Fruit fly (Drosophila melanogaster) whole organism, embryonic: ENCODE measurements around the gene Est-Q.

Experiments used
- Ada2b ChIP-seq: fragments of 200-800 bp; sonication (Bioruptor generic); IDR thresholded peaks from 2 replicates; pipeline ENCODE4 v1.3.6; 2022; ENCODE audit warnings: missing biosample characterization, missing genetic modification characterization
- Atf6 ChIP-seq: fragments of 200-800 bp; sonication (Bioruptor generic); IDR thresholded peaks from 2 replicates; pipeline ENCODE4 v1.3.6; 2022; ENCODE audit warnings: missing biosample characterization, missing genetic modification characterization
- Bdp1 ChIP-seq: fragments of 200-800 bp; sonication (Bioruptor generic); optimal IDR thresholded peaks from 3 replicates; lab custom pipeline; 2016; ENCODE audit warnings: missing biosample characterization, missing genetic modification characterization
- CG11695 ChIP-seq: fragments of 200-800 bp; sonication (Bioruptor generic); IDR thresholded peaks from 3 replicates; pipeline ENCODE4 v1.3.6; 2022; ENCODE audit warnings: missing biosample characterization, missing genetic modification characterization
- CG12071 ChIP-seq: fragments of 200-800 bp; sonication (Bioruptor generic); optimal IDR thresholded peaks from 3 replicates; lab custom pipeline; 2018; ENCODE audit warnings: missing biosample characterization, mild to moderate bottlenecking, missing genetic modification characterization
- CG13624 ChIP-seq: fragments of 200-800 bp; sonication (Bioruptor generic); optimal IDR thresholded peaks from 2 replicates; lab custom pipeline; 2016; ENCODE audit warnings: missing biosample characterization, missing genetic modification characterization
- CG15514 ChIP-seq: fragments of 200-800 bp; sonication (Bioruptor generic); optimal IDR thresholded peaks from 3 replicates; lab custom pipeline; 2017; ENCODE audit warnings: missing biosample characterization, missing genetic modification characterization, mild to moderate bottlenecking, moderate library complexity, missing genetic modification reagents
- CG1603 ChIP-seq: fragments of 200-800 bp; sonication (Bioruptor generic); optimal IDR thresholded peaks from 2 replicates; lab custom pipeline; 2019; ENCODE audit warnings: missing biosample characterization, mild to moderate bottlenecking, missing genetic modification characterization, moderate library complexity
- CG16815 ChIP-seq: fragments of 200-800 bp; sonication (Bioruptor generic); optimal IDR thresholded peaks from 3 replicates; lab custom pipeline; 2017; ENCODE audit warnings: missing biosample characterization, mild to moderate bottlenecking, missing genetic modification characterization
- CG18476 ChIP-seq: fragments of 200-800 bp; sonication (Bioruptor generic); optimal IDR thresholded peaks from 2 replicates; lab custom pipeline; 2016; ENCODE audit warnings: missing biosample characterization, mild to moderate bottlenecking, missing genetic modification characterization
- CG2120 ChIP-seq: fragments of 200-800 bp; sonication (Bioruptor generic); optimal IDR thresholded peaks from 3 replicates; lab custom pipeline; 2016; ENCODE audit warnings: missing biosample characterization, missing genetic modification characterization
- CG2678 ChIP-seq: fragments of 200-800 bp; sonication (Bioruptor generic); optimal IDR thresholded peaks from 3 replicates; lab custom pipeline; 2019; ENCODE audit warnings: missing biosample characterization, mild to moderate bottlenecking, missing genetic modification characterization, moderate library complexity
- CG30403 ChIP-seq: fragments of 200-800 bp; sonication (Bioruptor generic); optimal IDR thresholded peaks from 3 replicates; lab custom pipeline; 2016; ENCODE audit warnings: missing biosample characterization, missing genetic modification characterization
- CG34376 ChIP-seq: fragments of 200-800 bp; sonication (Bioruptor generic); optimal IDR thresholded peaks from 2 replicates; lab custom pipeline; 2018; ENCODE audit warnings: missing biosample characterization, mild to moderate bottlenecking, missing genetic modification characterization
- CG4282 ChIP-seq: fragments of 200-800 bp; sonication (Bioruptor generic); optimal IDR thresholded peaks from 2 replicates; lab custom pipeline; 2016; ENCODE audit warnings: missing biosample characterization, missing genetic modification characterization
- CG4360 ChIP-seq: fragments of 200-800 bp; sonication (Bioruptor generic); IDR thresholded peaks from 2 replicates; pipeline ENCODE4 v1.3.6; 2022; ENCODE audit warnings: missing biosample characterization, missing genetic modification characterization
- CG6689 ChIP-seq: fragments of 200-800 bp; sonication (Bioruptor generic); IDR thresholded peaks from 2 replicates; pipeline ENCODE4 v1.3.6; 2022; ENCODE audit warnings: missing biosample characterization, missing genetic modification characterization
- CG7786 ChIP-seq: fragments of 200-800 bp; sonication (Bioruptor generic); optimal IDR thresholded peaks from 2 replicates; lab custom pipeline; 2016; ENCODE audit warnings: missing biosample characterization, missing genetic modification characterization
- CG7839 ChIP-seq: fragments of 200-800 bp; sonication (Bioruptor generic); optimal IDR thresholded peaks from 3 replicates; lab custom pipeline; 2018; ENCODE audit warnings: missing biosample characterization, mild to moderate bottlenecking, missing genetic modification characterization, moderate library complexity
- CG9817 ChIP-seq: fragments of 200-800 bp; sonication (Bioruptor generic); optimal IDR thresholded peaks from 2 replicates; lab custom pipeline; 2018; ENCODE audit warnings: missing biosample characterization, mild to moderate bottlenecking, missing genetic modification characterization, moderate library complexity
- D ChIP-seq, 2 experiments: fragments of 200-800 bp in 1 of 2; fragments of >200 bp in 1 of 2; sonication (Bioruptor generic) in 1 of 2; optimal IDR thresholded peaks; 2 replicates in 1 of 2; 3 replicates in 1 of 2; lab custom pipeline; 2017; ENCODE audit warnings: mild to moderate bottlenecking in 1 of 2, missing biosample characterization in 1 of 2, missing genetic modification characterization in 1 of 2, missing genetic modification reagents in 1 of 2
- D19A ChIP-seq: fragments of 200-800 bp; optimal IDR thresholded peaks from 3 replicates; lab custom pipeline; 2019; ENCODE audit warnings: missing biosample characterization, mild to moderate bottlenecking, missing genetic modification characterization, moderate library complexity
- D19B ChIP-seq: fragments of 200-800 bp; sonication (Bioruptor generic); optimal IDR thresholded peaks from 2 replicates; lab custom pipeline; 2017; ENCODE audit warnings: missing biosample characterization, mild to moderate bottlenecking, missing genetic modification characterization
- Fer1 ChIP-seq: fragments of 200-800 bp; sonication (Bioruptor generic); optimal IDR thresholded peaks from 2 replicates; lab custom pipeline; 2017; ENCODE audit warnings: missing biosample characterization, mild to moderate bottlenecking, missing genetic modification characterization
- Hmr ChIP-seq: fragments of 200-800 bp; sonication (Bioruptor generic); optimal IDR thresholded peaks from 3 replicates; lab custom pipeline; 2017; ENCODE audit warnings: mild to moderate bottlenecking, missing biosample characterization, missing genetic modification reagents, missing genetic modification characterization
- Scr ChIP-seq: fragments of 200-800 bp; sonication (Bioruptor generic); IDR thresholded peaks from 2 replicates; pipeline ENCODE4 v1.3.6; 2022; ENCODE audit warnings: missing biosample characterization, missing genetic modification characterization; ENCODE audit not compliant: partially characterized antibody
- Xbp1 ChIP-seq: fragments of 200-800 bp; sonication (Bioruptor generic); optimal IDR thresholded peaks from 3 replicates; lab custom pipeline; 2016; ENCODE audit warnings: missing biosample characterization, mild to moderate bottlenecking, missing genetic modification characterization
- Xrp1 ChIP-seq: fragments of 200-800 bp; sonication (Bioruptor generic); IDR thresholded peaks from 2 replicates; pipeline ENCODE4 v1.3.6; 2022; ENCODE audit warnings: missing biosample characterization, missing genetic modification characterization
- bab2 ChIP-seq: fragments of 200-800 bp; sonication (Bioruptor generic); optimal IDR thresholded peaks from 2 replicates; lab custom pipeline; 2016; ENCODE audit warnings: missing biosample characterization, missing genetic modification characterization
- cas ChIP-seq: fragments of 200-800 bp; sonication (Bioruptor generic); IDR thresholded peaks from 2 replicates; pipeline ENCODE4 v1.3.6; 2022; ENCODE audit warnings: missing biosample characterization, missing genetic modification characterization
- dmrt11E ChIP-seq: fragments of 200-800 bp; sonication (Bioruptor generic); optimal IDR thresholded peaks from 3 replicates; lab custom pipeline; 2018; ENCODE audit warnings: missing biosample characterization, mild to moderate bottlenecking, missing genetic modification characterization, moderate library complexity
- dmrt99B ChIP-seq: fragments of 200-800 bp; sonication (Bioruptor generic); optimal IDR thresholded peaks from 2 replicates; lab custom pipeline; 2018; ENCODE audit warnings: missing biosample characterization, mild to moderate bottlenecking, missing genetic modification characterization, moderate library complexity
- ewg ChIP-seq: fragments of 200-800 bp; sonication (Bioruptor generic); optimal IDR thresholded peaks from 3 replicates; lab custom pipeline; 2017; ENCODE audit warnings: mild to moderate bottlenecking, missing biosample characterization, missing genetic modification reagents, missing genetic modification characterization
- exex ChIP-seq: fragments of 200-800 bp; sonication (Bioruptor generic); optimal IDR thresholded peaks from 4 replicates; lab custom pipeline; 2018; ENCODE audit warnings: missing biosample characterization, mild to moderate bottlenecking, missing genetic modification characterization, moderate library complexity
- grau ChIP-seq: fragments of 200-800 bp; optimal IDR thresholded peaks from 3 replicates; lab custom pipeline; 2019; ENCODE audit warnings: missing biosample characterization, mild to moderate bottlenecking, missing genetic modification characterization, moderate library complexity
- grn ChIP-seq: fragments of 200-800 bp; sonication (Bioruptor generic); optimal IDR thresholded peaks from 3 replicates; lab custom pipeline; 2017; ENCODE audit warnings: missing biosample characterization, missing genetic modification characterization
- hkb ChIP-seq, 2 experiments: fragments of 200-800 bp in 1 of 2; fragments of >200 bp in 1 of 2; sonication (Bioruptor generic) in 1 of 2; IDR thresholded peaks in 1 of 2; optimal IDR thresholded peaks in 1 of 2; 2 replicates each; pipeline versions ENCODE4 v1.3.6 to Lab custom; 2017 to 2022; ENCODE audit warnings: missing biosample characterization in 1 of 2, missing genetic modification characterization in 1 of 2
- jigr1 ChIP-seq: fragments of 200-800 bp; sonication (Bioruptor generic); IDR thresholded peaks from 3 replicates; pipeline ENCODE4 v1.3.6; 2022; ENCODE audit warnings: missing biosample characterization, missing genetic modification characterization
- jumu ChIP-seq: fragments of 200-800 bp; sonication (Bioruptor generic); optimal IDR thresholded peaks from 3 replicates; lab custom pipeline; 2016; ENCODE audit warnings: missing biosample characterization, missing genetic modification characterization
- lilli ChIP-seq: fragments of 200-800 bp; sonication (Bioruptor generic); optimal IDR thresholded peaks from 3 replicates; lab custom pipeline; 2016; ENCODE audit warnings: missing biosample characterization, missing genetic modification characterization
- lmd ChIP-seq: fragments of 200-800 bp; sonication (Bioruptor generic); IDR thresholded peaks from 2 replicates; pipeline ENCODE4 v1.3.6; 2022; ENCODE audit warnings: missing biosample characterization, missing genetic modification characterization
- pan ChIP-seq, 4 experiments: fragments of >200 bp in 3 of 4; fragments of 200-800 bp in 1 of 4; sonication (Bioruptor generic) in 1 of 4; optimal IDR thresholded peaks in 3 of 4; IDR thresholded peaks in 1 of 4; 2 replicates each; pipeline versions ENCODE4 v1.3.6 to Lab custom; 2017 to 2022; ENCODE audit warnings: missing biosample characterization in 2 of 4, missing genetic modification characterization in 2 of 4, mixed read lengths in 1 of 4
- prd ChIP-seq, 3 experiments: fragments of >200 bp in 2 of 3; fragments of 200-800 bp in 1 of 3; sonication (Bioruptor generic) in 1 of 3; optimal IDR thresholded peaks in 2 of 3; IDR thresholded peaks in 1 of 3; 2 replicates in 2 of 3; 3 replicates in 1 of 3; pipeline versions ENCODE4 v1.3.6 to Lab custom; 2017 to 2022; ENCODE audit warnings: missing biosample characterization in 1 of 3, missing genetic modification characterization in 1 of 3
- sd ChIP-seq: fragments of 200-800 bp; sonication (Bioruptor generic); optimal IDR thresholded peaks from 3 replicates; lab custom pipeline; 2018; ENCODE audit warnings: missing biosample characterization, mild to moderate bottlenecking, missing genetic modification characterization, moderate library complexity
- so ChIP-seq: fragments of 200-800 bp; sonication (Bioruptor generic); IDR thresholded peaks from 3 replicates; pipeline ENCODE4 v1.3.6; 2022; ENCODE audit warnings: missing biosample characterization, missing genetic modification characterization
- sr ChIP-seq: fragments of 200-800 bp; sonication (Bioruptor generic); IDR thresholded peaks from 3 replicates; pipeline ENCODE4 v1.3.6; 2022; ENCODE audit warnings: missing biosample characterization, missing genetic modification characterization
- ttk ChIP-seq: fragments of 200-800 bp; sonication (Bioruptor generic); IDR thresholded peaks from 2 replicates; pipeline ENCODE4 v2.1.2; 2022; ENCODE audit warnings: missing biosample characterization, missing genetic modification characterization
- wdn ChIP-seq: fragments of 200-800 bp; sonication (Bioruptor generic); IDR thresholded peaks from 2 replicates; pipeline ENCODE4 v1.3.6; 2022; ENCODE audit warnings: missing biosample characterization, missing genetic modification characterization

The Est-Q gene

DNA sequence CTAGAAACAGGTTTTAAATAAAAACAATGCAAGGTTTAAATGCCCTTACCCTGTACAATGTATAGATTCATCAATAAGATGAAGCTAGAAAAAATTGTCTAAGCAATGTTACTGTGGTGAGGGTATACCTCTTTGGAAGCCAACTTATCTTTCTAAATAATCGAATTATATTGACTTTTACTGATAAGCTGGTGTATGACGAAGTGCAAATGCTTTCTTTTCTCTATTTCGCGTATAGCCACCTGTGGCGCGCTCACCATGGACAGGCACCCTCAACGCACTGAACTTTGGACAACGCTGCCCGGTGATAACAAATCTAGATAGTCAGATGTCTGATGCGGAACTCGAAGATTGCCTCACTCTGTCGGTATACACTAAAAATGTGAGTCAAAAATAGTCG, 707 bp downstream of the Est-Q start (continued):
- no peak for TF ChIP-seq CG16815
- TF ChIP-seq CG30403 (GFP tag; lab: Kevin White, UChicago), result peak; percentile 12
- no peak for TF ChIP-seq bab2
- TF ChIP-seq CG4282, result no peak
- TF ChIP-seq pan (optimal IDR thresholded peaks at IDR 0.05; lab: Kevin White, UChicago), result no peak
- peak in 1 of 2 experiments; percentile 47 for TF ChIP-seq pan (GFP tag; optimal IDR thresholded peaks at IDR 0.05 in 1 of 2, IDR thresholded peaks at IDR 0.05 in 1 of 2)
- no peak for TF ChIP-seq D (optimal IDR thresholded peaks at IDR 0.05; lab: Kevin White, UChicago)
- TF ChIP-seq D (GFP tag; optimal IDR thresholded peaks at IDR 0.05; lab: Kevin White, UChicago), result no peak
- peak; percentile 2 for TF ChIP-seq Fer1 (GFP tag; lab: Kevin White, UChicago)
- TF ChIP-seq Scr, result no peak
- peak; percentile 25 for TF ChIP-seq grau (tag; lab: Kevin White, UChicago)
- TF ChIP-seq exex (tag; lab: Kevin White, UChicago), result peak; percentile 51
- peak; percentile 15 for TF ChIP-seq CG1603 (tag; lab: Kevin White, UChicago)
- TF ChIP-seq CG4360 (GFP tag; lab: Robert Waterston, UW), result no peak
- peak; percentile 25 for TF ChIP-seq lilli (GFP tag; lab: Kevin White, UChicago)
- TF ChIP-seq grn (GFP tag; lab: Kevin White, UChicago), result peak; percentile 75
- TF ChIP-seq CG7786 (GFP tag; lab: Kevin White, UChicago), result peak; percentile 1
- TF ChIP-seq CG13624 (GFP tag; lab: Kevin White, UChicago), result peak; percentile 9
- TF ChIP-seq Xrp1 (GFP tag; lab: Robert Waterston, UW), result peak; percentile 18; the same call in 1 of the 2 replicates
- no peak for TF ChIP-seq jumu (GFP tag; lab: Kevin White, UChicago)
- TF ChIP-seq D19B (GFP tag; lab: Kevin White, UChicago), result peak; percentile 30
- 0 out of 2 replicates have a peak, but pooled peaks have one; percentile 36 for TF ChIP-seq Atf6 (GFP tag; lab: Robert Waterston, UW)
- TF ChIP-seq D19A, result peak; percentile 81
- TF ChIP-seq ewg (GFP tag; lab: Kevin White, UChicago), result no peak
- TF ChIP-seq Ada2b, result 0 out of 2 replicates have a peak, but pooled peaks have one; percentile 14
- no peak for TF ChIP-seq sr (GFP tag; lab: Robert Waterston, UW)
- TF ChIP-seq Hmr (GFP tag; lab: Kevin White, UChicago), result peak; percentile 36
- no peak for TF ChIP-seq CG18476
- TF ChIP-seq jigr1, result no peak
- peak; percentile 46; the same call in 1 of the 3 replicates for TF ChIP-seq CG11695 (GFP tag; lab: Robert Waterston, UW)
- TF ChIP-seq CG2678 (tag; lab: Kevin White, UChicago), result peak; percentile 52
- no peak for TF ChIP-seq Xbp1
- TF ChIP-seq CG6689, result 0 out of 2 replicates have a peak, but pooled peaks have one; percentile 25
- 0 out of 2 replicates have a peak, but pooled peaks have one; percentile 42 for TF ChIP-seq wdn (GFP tag; lab: Robert Waterston, UW)
- TF ChIP-seq CG12071 (GFP tag; lab: Kevin White, UChicago), result peak; percentile 3
- TF ChIP-seq CG34376 (GFP tag; lab: Kevin White, UChicago), result peak; percentile 25
- peak; percentile 18 for TF ChIP-seq CG15514 (GFP tag; lab: Kevin White, UChicago)
- no peak for TF ChIP-seq prd (optimal IDR thresholded peaks at IDR 0.05; lab: Kevin White, UChicago)
- peak; percentile 22; the same call in 1 of the 3 replicates for TF ChIP-seq prd (GFP tag; IDR thresholded peaks at IDR 0.05; lab: Robert Waterston, UW)
- 0 out of 2 replicates have a peak, but pooled peaks have one; percentile 15 for TF ChIP-seq ttk (GFP tag; lab: Robert Waterston, UW)
- peak; percentile 27 for TF ChIP-seq CG7839
- no peak for TF ChIP-seq hkb (optimal IDR thresholded peaks at IDR 0.05; lab: Kevin White, UChicago)
- TF ChIP-seq hkb (GFP tag; IDR thresholded peaks at IDR 0.05; lab: Robert Waterston, UW), result 0 out of 2 replicates have a peak, but pooled peaks have one; percentile 50
- peak; percentile 38; the same call in 1 of the 2 replicates for TF ChIP-seq lmd (GFP tag; lab: Robert Waterston, UW)
- no peak for TF ChIP-seq dmrt11E (tag; lab: Kevin White, UChicago)
- peak; percentile 22 for TF ChIP-seq dmrt99B
- TF ChIP-seq so (GFP tag; lab: Robert Waterston, UW), result 0 out of 3 replicates have a peak, but pooled peaks have one; percentile 8
- TF ChIP-seq sd (tag; lab: Kevin White, UChicago), result no peak
- no peak for TF ChIP-seq CG9817 (tag; lab: Kevin White, UChicago)
- no peak for TF ChIP-seq cas (GFP tag; lab: Robert Waterston, UW)
- no peak for TF ChIP-seq Bdp1 (GFP tag; lab: Kevin White, UChicago)
- TF ChIP-seq CG2120 (GFP tag; lab: Kevin White, UChicago), result peak; percentile 5
